Worm (Caenorhabditis elegans) whole organism, L3 larva: ENCODE results near the gene mvk-1.

Source experiments
- R02D3.7 ChIP-seq: fragments of 150-350 bp; optimal IDR thresholded peaks from 2 replicates; lab custom pipeline; 2014; ENCODE audit warnings: missing biosample characterization, missing genetic modification characterization
- ZK546.5 ChIP-seq: sonication (generic microtip); optimal IDR thresholded peaks from 2 replicates; lab custom pipeline; 2017; ENCODE audit warnings: missing biosample characterization, missing genetic modification characterization
- ama-1 ChIP-seq: fragments of 150-350 bp; optimal IDR thresholded peaks from 2 replicates; lab custom pipeline; 2018
- ceh-16 ChIP-seq: sonication (generic microtip); optimal IDR thresholded peaks from 2 replicates; lab custom pipeline; 2017; ENCODE audit warnings: missing biosample characterization, missing genetic modification characterization
- ceh-28 ChIP-seq: fragments of 150-350 bp; optimal IDR thresholded peaks from 2 replicates; lab custom pipeline; 2014; ENCODE audit warnings: missing biosample characterization, missing genetic modification reagents, missing genetic modification characterization
- ceh-82 ChIP-seq: fragments of 150-350 bp; optimal IDR thresholded peaks from 2 replicates; lab custom pipeline; 2014; ENCODE audit warnings: missing biosample characterization, missing genetic modification characterization
- ceh-9 ChIP-seq: sonication (generic microtip); optimal IDR thresholded peaks from 2 replicates; lab custom pipeline; 2018; ENCODE audit warnings: missing biosample characterization, missing genetic modification characterization
- egl-27 ChIP-seq: sonication (generic microtip); optimal IDR thresholded peaks from 4 replicates; lab custom pipeline; 2017; ENCODE audit warnings: missing biosample characterization, missing genetic modification reagents, missing genetic modification characterization
- egl-5 ChIP-seq: fragments of 150-350 bp; optimal IDR thresholded peaks from 2 replicates; lab custom pipeline; 2017; ENCODE audit warnings: missing biosample characterization, missing genetic modification reagents, missing genetic modification characterization, inconsistent platforms
- elt-1 ChIP-seq: fragments of 150-350 bp; optimal IDR thresholded peaks from 2 replicates; lab custom pipeline; 2014; ENCODE audit warnings: missing biosample characterization, missing genetic modification characterization
- elt-2 ChIP-seq: sonication (generic microtip); optimal IDR thresholded peaks from 2 replicates; lab custom pipeline; 2016; ENCODE audit warnings: missing genetic modification reagents, mild to moderate bottlenecking, missing genetic modification characterization, missing compliant biosample characterization
- elt-3 ChIP-seq, 3 experiments: fragments of 150-350 bp in 1 of 3; sonication (generic microtip) in 2 of 3; optimal IDR thresholded peaks; 2 replicates in 2 of 3; 4 replicates in 1 of 3; lab custom pipeline; 2014 to 2017; ENCODE audit warnings: missing biosample characterization in 3 of 3, missing genetic modification characterization in 3 of 3
- eor-1 ChIP-seq, 2 experiments: fragments of 150-350 bp; optimal IDR thresholded peaks; 2 replicates each; lab custom pipeline; 2014 to 2018; ENCODE audit warnings: missing biosample characterization in 2 of 2, missing genetic modification characterization in 2 of 2
- fkh-10 ChIP-seq: sonication (generic microtip); optimal IDR thresholded peaks from 2 replicates; lab custom pipeline; 2017; ENCODE audit warnings: missing biosample characterization, missing genetic modification reagents, missing genetic modification characterization
- fkh-2 ChIP-seq: fragments of 150-350 bp; optimal IDR thresholded peaks from 2 replicates; lab custom pipeline; 2014; ENCODE audit warnings: missing biosample characterization, missing genetic modification reagents, missing genetic modification characterization
- fos-1 ChIP-seq: fragments of 150-350 bp; optimal IDR thresholded peaks from 2 replicates; lab custom pipeline; 2014; ENCODE audit warnings: missing biosample characterization, missing genetic modification characterization
- hmg-11 ChIP-seq: sonication (generic microtip); optimal IDR thresholded peaks from 2 replicates; lab custom pipeline; 2016; ENCODE audit warnings: missing genetic modification characterization, missing compliant biosample characterization
- jun-1 ChIP-seq: fragments of 150-350 bp; optimal IDR thresholded peaks from 2 replicates; lab custom pipeline; 2014; ENCODE audit warnings: missing biosample characterization, missing genetic modification reagents, missing genetic modification characterization
- lin-15B ChIP-seq: fragments of 150-350 bp; optimal IDR thresholded peaks from 2 replicates; lab custom pipeline; 2014; ENCODE audit warnings: missing biosample characterization, missing genetic modification characterization
- lin-39 ChIP-seq: fragments of 150-350 bp; optimal IDR thresholded peaks from 2 replicates; lab custom pipeline; 2018; ENCODE audit warnings: missing biosample characterization, missing genetic modification reagents, missing genetic modification characterization
- lsy-12 ChIP-seq: sonication (generic microtip); optimal IDR thresholded peaks from 2 replicates; lab custom pipeline; 2016; ENCODE audit warnings: mild to moderate bottlenecking, missing genetic modification characterization, missing compliant biosample characterization
- mdl-1 ChIP-seq: fragments of 150-350 bp; optimal IDR thresholded peaks from 2 replicates; lab custom pipeline; 2014; ENCODE audit warnings: missing biosample characterization, missing genetic modification characterization
- mml-1 ChIP-seq: fragments of 150-350 bp; sonication (generic microtip); optimal IDR thresholded peaks from 3 replicates; lab custom pipeline; 2014; ENCODE audit warnings: missing biosample characterization, missing genetic modification characterization
- nfya-1 ChIP-seq: sonication (generic microtip); optimal IDR thresholded peaks from 2 replicates; lab custom pipeline; 2017; ENCODE audit warnings: missing genetic modification characterization, mild to moderate bottlenecking, missing compliant biosample characterization, antibody characterized with exemption, moderate library complexity; ENCODE audit not compliant: insufficient read depth
- nhr-11 ChIP-seq: fragments of 150-350 bp; optimal IDR thresholded peaks from 2 replicates; lab custom pipeline; 2014; ENCODE audit warnings: missing biosample characterization, missing genetic modification characterization
- nhr-12 ChIP-seq: fragments of 150-350 bp; optimal IDR thresholded peaks from 2 replicates; lab custom pipeline; 2014; ENCODE audit warnings: missing biosample characterization, missing genetic modification characterization
- nhr-23 ChIP-seq: fragments of 150-350 bp; optimal IDR thresholded peaks from 2 replicates; lab custom pipeline; 2014; ENCODE audit warnings: missing biosample characterization, missing genetic modification reagents, missing genetic modification characterization
- nhr-237 ChIP-seq: fragments of 150-350 bp; optimal IDR thresholded peaks from 2 replicates; lab custom pipeline; 2014; ENCODE audit warnings: missing biosample characterization, missing genetic modification characterization
- nhr-25 ChIP-seq: sonication (generic microtip); optimal IDR thresholded peaks from 2 replicates; lab custom pipeline; 2017; ENCODE audit warnings: missing biosample characterization, missing genetic modification characterization
- nhr-28 ChIP-seq: fragments of 150-350 bp; optimal IDR thresholded peaks from 2 replicates; lab custom pipeline; 2014; ENCODE audit warnings: missing biosample characterization, missing genetic modification characterization
- nhr-43 ChIP-seq: sonication (generic microtip); optimal IDR thresholded peaks from 2 replicates; lab custom pipeline; 2016; ENCODE audit warnings: mild to moderate bottlenecking, missing genetic modification characterization, missing compliant biosample characterization; ENCODE audit not compliant: poor library complexity, severe bottlenecking
- nhr-67 ChIP-seq: fragments of 150-350 bp; optimal IDR thresholded peaks from 2 replicates; lab custom pipeline; 2014; ENCODE audit warnings: missing biosample characterization, missing genetic modification characterization
- nhr-76 ChIP-seq: fragments of 150-350 bp; sonication (generic microtip); optimal IDR thresholded peaks from 5 replicates; lab custom pipeline; 2014; ENCODE audit warnings: missing biosample characterization, missing genetic modification characterization
- pqm-1 ChIP-seq: fragments of 150-350 bp; optimal IDR thresholded peaks from 2 replicates; lab custom pipeline; 2017; ENCODE audit warnings: missing biosample characterization, missing genetic modification characterization, inconsistent platforms
- sea-2 ChIP-seq: fragments of 150-350 bp; sonication (generic microtip); optimal IDR thresholded peaks from 4 replicates; lab custom pipeline; 2014; ENCODE audit warnings: missing biosample characterization, missing genetic modification reagents, missing genetic modification characterization
- skn-1 ChIP-seq: fragments of 150-350 bp; optimal IDR thresholded peaks from 2 replicates; lab custom pipeline; 2014; ENCODE audit warnings: missing biosample characterization, missing genetic modification characterization
- snpc-4 ChIP-seq: fragments of 150-350 bp; optimal IDR thresholded peaks from 2 replicates; lab custom pipeline; 2014; ENCODE audit warnings: missing biosample characterization, missing genetic modification characterization
- tbx-2 ChIP-seq: sonication (generic microtip); optimal IDR thresholded peaks from 2 replicates; lab custom pipeline; 2016; ENCODE audit warnings: mild to moderate bottlenecking, missing genetic modification characterization, missing compliant biosample characterization
- unc-39 ChIP-seq: sonication (generic microtip); optimal IDR thresholded peaks from 4 replicates; lab custom pipeline; 2017; ENCODE audit warnings: missing biosample characterization, missing genetic modification characterization
- unc-62 ChIP-seq: fragments of 150-350 bp; sonication (generic microtip); optimal IDR thresholded peaks from 4 replicates; lab custom pipeline; 2014; ENCODE audit warnings: missing biosample characterization, missing genetic modification reagents, missing genetic modification characterization
- zag-1 ChIP-seq: fragments of 150-350 bp; optimal IDR thresholded peaks from 2 replicates; lab custom pipeline; 2014; ENCODE audit warnings: missing biosample characterization, missing genetic modification characterization
- ztf-11 ChIP-seq: fragments of 150-350 bp; optimal IDR thresholded peaks from 2 replicates; lab custom pipeline; 2014; ENCODE audit warnings: missing biosample characterization, missing genetic modification characterization
- ztf-4 ChIP-seq: fragments of 150-350 bp; optimal IDR thresholded peaks from 2 replicates; lab custom pipeline; 2014; ENCODE audit warnings: missing biosample characterization, missing genetic modification characterization

Gene mvk-1

ce11 chrIII:6134111-6134510 is 2.0 kb downstream of the mvk-1 start:
- TF ChIP-seq unc-39 (no peak), elt-2 (tag; lab: Kevin White, UChicago) (peak; percentile 55), hmg-11 (tag; lab: Kevin White, UChicago) (no peak), R02D3.7 (no peak), mml-1 (tag; lab: Kevin White, UChicago) (no peak)

ce11 chrIII:6133389-6133789 is 2.7 kb downstream of the mvk-1 start:
- TF ChIP-seq fkh-10 (GFP tag; lab: Kevin White, UChicago): peak; percentile 36
- TF ChIP-seq nfya-1: peak; percentile 27
- TF ChIP-seq elt-2 (tag; lab: Kevin White, UChicago): peak; percentile 50
- TF ChIP-seq lsy-12 (tag; lab: Kevin White, UChicago): peak; percentile 87

- TF ChIP-seq elt-3 (tag; optimal IDR thresholded peaks at IDR 0.05; lab: Kevin White, UChicago): no peak
- no peak for TF ChIP-seq zag-1 (tag; lab: Kevin White, UChicago)
- TF ChIP-seq egl-27 (tag; lab: Kevin White, UChicago): no peak
- no peak for TF ChIP-seq ceh-28 (tag; lab: Kevin White, UChicago)
- TF ChIP-seq nhr-43 (tag; lab: Kevin White, UChicago): no peak
- TF ChIP-seq nhr-67: no peak
- TF ChIP-seq nhr-237 (tag; lab: Kevin White, UChicago): no peak
- TF ChIP-seq jun-1 (tag; lab: Kevin White, UChicago): no peak
- TF ChIP-seq elt-1 (tag; lab: Kevin White, UChicago): peak; percentile 98
- TF ChIP-seq nhr-12: no peak
- no peak for TF ChIP-seq lin-39
- TF ChIP-seq elt-2 (tag; lab: Kevin White, UChicago): peak; percentile 44
- no peak for TF ChIP-seq fos-1 (tag; lab: Kevin White, UChicago)
- peak; percentile 74 for TF ChIP-seq nhr-23 (tag; lab: Kevin White, UChicago)
- no peak for TF ChIP-seq nhr-76
- no peak for TF ChIP-seq ceh-16
- no peak for TF ChIP-seq ztf-4 (tag; lab: Kevin White, UChicago)
- no peak for TF ChIP-seq eor-1 (tag; optimal IDR thresholded peaks at IDR 0.05; lab: Kevin White, UChicago)
- no peak for TF ChIP-seq tbx-2
- TF ChIP-seq nfya-1: peak; percentile 10
- TF ChIP-seq mdl-1 (tag; lab: Kevin White, UChicago): no peak
- TF ChIP-seq snpc-4 (tag; lab: Kevin White, UChicago): no peak
- no peak for TF ChIP-seq unc-62 (GFP tag; lab: Kevin White, UChicago)
- peak; percentile 21 for TF ChIP-seq ama-1 (lab: Kevin White, UChicago)
- TF ChIP-seq ceh-82 (tag; lab: Kevin White, UChicago): no peak
- no peak for TF ChIP-seq unc-39
- no peak for TF ChIP-seq nhr-28 (tag; lab: Kevin White, UChicago)
- TF ChIP-seq fkh-10 (GFP tag; lab: Kevin White, UChicago): no peak
- no peak for TF ChIP-seq ceh-9 (tag; lab: Kevin White, UChicago)
- no peak for TF ChIP-seq nhr-11
- no peak for TF ChIP-seq fkh-2 (tag; lab: Kevin White, UChicago)
- TF ChIP-seq nhr-25 (tag; lab: Kevin White, UChicago): no peak
- no peak for TF ChIP-seq ztf-11
- TF ChIP-seq sea-2 (GFP tag; lab: Kevin White, UChicago): no peak
- no peak for TF ChIP-seq ZK546.5 (tag; lab: Kevin White, UChicago)
- no peak for TF ChIP-seq egl-5
- no peak for TF ChIP-seq pqm-1
- no peak for TF ChIP-seq lsy-12 (tag; lab: Kevin White, UChicago)
- no peak for TF ChIP-seq lin-15B
- no peak for TF ChIP-seq skn-1
- no peak for TF ChIP-seq hmg-11 (tag; lab: Kevin White, UChicago)
Observed at ce11 chrIII:6132068-6132467, 4.0 kb downstream of the mvk-1 start.
